Worm (Caenorhabditis elegans) whole organism, late embryonic: ENCODE results near the gene col-167.

Experiments
- C08G9.2 ChIP-seq: sonication (generic microtip); optimal IDR thresholded peaks from 2 replicates; lab custom pipeline; 2016; ENCODE audit warnings: mild to moderate bottlenecking, missing genetic modification characterization, moderate library complexity, missing compliant biosample characterization
- K02D7.2 ChIP-seq: sonication (generic microtip); optimal IDR thresholded peaks from 2 replicates; lab custom pipeline; 2017; ENCODE audit warnings: mild to moderate bottlenecking, missing genetic modification characterization, missing compliant biosample characterization
- K09A11.1 ChIP-seq: sonication (generic microtip); optimal IDR thresholded peaks from 2 replicates; lab custom pipeline; 2017; ENCODE audit warnings: antibody characterized with exemption, mild to moderate bottlenecking, missing genetic modification characterization, missing compliant biosample characterization; ENCODE audit not compliant: insufficient read depth
- T23F11.4 ChIP-seq: fragments of 200-800 bp; sonication (Bioruptor generic); optimal IDR thresholded peaks from 2 replicates; lab custom pipeline; 2018; ENCODE audit warnings: mild to moderate bottlenecking, missing genetic modification characterization, missing compliant biosample characterization
- ama-1 ChIP-seq: fragments of 150-350 bp; optimal IDR thresholded peaks from 2 replicates; lab custom pipeline; 2014
- ceh-18 ChIP-seq: sonication (generic microtip); optimal IDR thresholded peaks from 2 replicates; lab custom pipeline; 2016; ENCODE audit warnings: missing genetic modification characterization, missing compliant biosample characterization
- ceh-19 ChIP-seq: fragments of 200-800 bp; sonication (Bioruptor generic); optimal IDR thresholded peaks from 2 replicates; lab custom pipeline; 2018; ENCODE audit warnings: mild to moderate bottlenecking, missing genetic modification characterization, missing compliant biosample characterization
- ceh-2 ChIP-seq: sonication (generic microtip); optimal IDR thresholded peaks from 2 replicates; lab custom pipeline; 2016; ENCODE audit warnings: missing genotype, missing genetic modification characterization, missing compliant biosample characterization
- ceh-24 ChIP-seq: sonication (generic microtip); optimal IDR thresholded peaks from 2 replicates; lab custom pipeline; 2016; ENCODE audit warnings: mild to moderate bottlenecking, missing genetic modification characterization, missing compliant biosample characterization
- ceh-34 ChIP-seq: sonication (generic microtip); optimal IDR thresholded peaks from 2 replicates; lab custom pipeline; 2016; ENCODE audit warnings: mild to moderate bottlenecking, missing genetic modification characterization, missing compliant biosample characterization
- ceh-48 ChIP-seq: sonication (generic microtip); optimal IDR thresholded peaks from 2 replicates; lab custom pipeline; 2016; ENCODE audit warnings: missing genetic modification characterization, inconsistent platforms, missing compliant biosample characterization
- ceh-6 ChIP-seq: fragments of 200-800 bp; sonication (Bioruptor generic); optimal IDR thresholded peaks from 2 replicates; lab custom pipeline; 2018; ENCODE audit warnings: mild to moderate bottlenecking, missing genetic modification characterization, missing compliant biosample characterization
- ceh-9 ChIP-seq: sonication (generic microtip); optimal IDR thresholded peaks from 2 replicates; lab custom pipeline; 2016; ENCODE audit warnings: mild to moderate bottlenecking, missing genetic modification characterization, inconsistent platforms, missing compliant biosample characterization
- che-1 ChIP-seq: sonication (generic microtip); optimal IDR thresholded peaks from 2 replicates; lab custom pipeline; 2016; ENCODE audit warnings: mild to moderate bottlenecking, missing genetic modification characterization, missing compliant biosample characterization
- elt-2 ChIP-seq: sonication (generic microtip); optimal IDR thresholded peaks from 2 replicates; lab custom pipeline; 2016; ENCODE audit warnings: missing genetic modification reagents, missing genetic modification characterization, missing compliant biosample characterization
- elt-4 ChIP-seq: sonication (generic microtip); optimal IDR thresholded peaks from 2 replicates; lab custom pipeline; 2016; ENCODE audit warnings: missing genetic modification characterization, missing compliant biosample characterization
- ets-4 ChIP-seq: sonication (generic microtip); optimal IDR thresholded peaks from 2 replicates; lab custom pipeline; 2016; ENCODE audit warnings: missing genetic modification characterization, missing compliant biosample characterization
- eyg-1 ChIP-seq: sonication (generic microtip); optimal IDR thresholded peaks from 2 replicates; lab custom pipeline; 2016; ENCODE audit warnings: missing genotype, missing genetic modification characterization, missing compliant biosample characterization
- fax-1 ChIP-seq: sonication (generic microtip); optimal IDR thresholded peaks from 2 replicates; lab custom pipeline; 2016; ENCODE audit warnings: missing genotype, missing genetic modification characterization, missing compliant biosample characterization
- fkh-10 ChIP-seq: fragments of 150-350 bp; optimal IDR thresholded peaks from 2 replicates; lab custom pipeline; 2014; ENCODE audit warnings: missing biosample characterization, missing genetic modification reagents, missing genetic modification characterization
- fkh-6 ChIP-seq: sonication (generic microtip); optimal IDR thresholded peaks from 2 replicates; lab custom pipeline; 2016; ENCODE audit warnings: missing genetic modification characterization, missing compliant biosample characterization
- gmeb-2 ChIP-seq: sonication (generic microtip); optimal IDR thresholded peaks from 2 replicates; lab custom pipeline; 2016; ENCODE audit warnings: missing genetic modification characterization, inconsistent platforms, missing compliant biosample characterization
- hlh-13 ChIP-seq: fragments of 200-800 bp; sonication (Bioruptor generic); optimal IDR thresholded peaks from 2 replicates; lab custom pipeline; 2018; ENCODE audit warnings: mild to moderate bottlenecking, missing genetic modification characterization, missing compliant biosample characterization
- hlh-8 ChIP-seq: sonication (generic microtip); optimal IDR thresholded peaks from 2 replicates; lab custom pipeline; 2016; ENCODE audit warnings: missing genotype, missing genetic modification characterization, missing compliant biosample characterization
- lim-6 ChIP-seq: sonication (generic microtip); optimal IDR thresholded peaks from 2 replicates; lab custom pipeline; 2016; ENCODE audit warnings: missing genetic modification characterization, missing compliant biosample characterization
- lin-11 ChIP-seq: fragments of 200-800 bp; sonication (Bioruptor generic); optimal IDR thresholded peaks from 2 replicates; lab custom pipeline; 2018; ENCODE audit warnings: mild to moderate bottlenecking, missing genetic modification characterization, missing compliant biosample characterization
- madf-2 ChIP-seq: sonication (generic microtip); optimal IDR thresholded peaks from 2 replicates; lab custom pipeline; 2017; ENCODE audit warnings: missing genetic modification characterization, missing compliant biosample characterization
- mec-3 ChIP-seq: sonication (generic microtip); optimal IDR thresholded peaks from 2 replicates; lab custom pipeline; 2016; ENCODE audit warnings: borderline replicate concordance, missing genetic modification characterization, missing compliant biosample characterization
- nfya-1 ChIP-seq: sonication (generic microtip); optimal IDR thresholded peaks from 2 replicates; lab custom pipeline; 2017; ENCODE audit warnings: missing genetic modification characterization, mild to moderate bottlenecking, missing compliant biosample characterization, antibody characterized with exemption, moderate library complexity
- nhr-11 ChIP-seq: fragments of 150-350 bp; optimal IDR thresholded peaks from 2 replicates; lab custom pipeline; 2014; ENCODE audit warnings: missing biosample characterization, missing genetic modification characterization
- nhr-232 ChIP-seq: sonication (generic microtip); optimal IDR thresholded peaks from 2 replicates; lab custom pipeline; 2016; ENCODE audit warnings: missing genetic modification characterization, missing compliant biosample characterization
- npax-4 ChIP-seq: sonication (generic microtip); optimal IDR thresholded peaks from 2 replicates; lab custom pipeline; 2016; ENCODE audit warnings: missing genetic modification characterization, missing compliant biosample characterization
- odd-2 ChIP-seq: sonication (generic microtip); optimal IDR thresholded peaks from 2 replicates; lab custom pipeline; 2017; ENCODE audit warnings: antibody characterized with exemption, mild to moderate bottlenecking, missing genetic modification characterization, missing compliant biosample characterization
- pag-3 ChIP-seq: sonication (generic microtip); optimal IDR thresholded peaks from 2 replicates; lab custom pipeline; 2016; ENCODE audit warnings: missing compliant biosample characterization, missing genetic modification characterization, borderline replicate concordance
- pat-9 ChIP-seq: fragments of 200-800 bp; sonication (Bioruptor generic); optimal IDR thresholded peaks from 2 replicates; lab custom pipeline; 2018; ENCODE audit warnings: mild to moderate bottlenecking, missing genetic modification characterization, moderate library complexity, missing compliant biosample characterization
- pax-1 ChIP-seq: fragments of 150-350 bp; optimal IDR thresholded peaks from 2 replicates; lab custom pipeline; 2014; ENCODE audit warnings: missing biosample characterization, missing genetic modification characterization
- pqm-1 ChIP-seq: sonication (generic microtip); optimal IDR thresholded peaks from 2 replicates; lab custom pipeline; 2016; ENCODE audit warnings: missing genetic modification characterization, missing compliant biosample characterization
- pros-1 ChIP-seq: fragments of 150-350 bp; optimal IDR thresholded peaks from 2 replicates; lab custom pipeline; 2014; ENCODE audit warnings: missing biosample characterization, missing genetic modification reagents, missing genetic modification characterization
- ref-2 ChIP-seq: sonication (generic microtip); optimal IDR thresholded peaks from 2 replicates; lab custom pipeline; 2016; ENCODE audit warnings: missing genetic modification characterization, missing compliant biosample characterization
- rnt-1 ChIP-seq: sonication (generic microtip); optimal IDR thresholded peaks from 2 replicates; lab custom pipeline; 2016; ENCODE audit warnings: missing genetic modification characterization, missing compliant biosample characterization
- sox-2 ChIP-seq: fragments of 200-800 bp; sonication (Bioruptor generic); IDR thresholded peaks from 2 replicates; pipeline ENCODE4 v1.3.6; 2022; ENCODE audit warnings: missing genetic modification reagents, missing genetic modification characterization, missing compliant biosample characterization
- syd-9 ChIP-seq: sonication (generic microtip); optimal IDR thresholded peaks from 2 replicates; lab custom pipeline; 2016; ENCODE audit warnings: mild to moderate bottlenecking, missing genetic modification characterization, moderate library complexity, missing compliant biosample characterization
- tbx-2 ChIP-seq: sonication (generic microtip); optimal IDR thresholded peaks from 2 replicates; lab custom pipeline; 2016; ENCODE audit warnings: missing genetic modification characterization, missing compliant biosample characterization
- ttx-3 ChIP-seq: sonication (generic microtip); optimal IDR thresholded peaks from 2 replicates; lab custom pipeline; 2016; ENCODE audit warnings: missing genetic modification reagents, missing genetic modification characterization, missing compliant biosample characterization
- unc-3 ChIP-seq, 2 experiments: fragments of 200-800 bp in 1 of 2; sonication (Bioruptor generic) in 1 of 2; sonication (generic microtip) in 1 of 2; conservative IDR thresholded peaks in 1 of 2; optimal IDR thresholded peaks in 1 of 2; 2 replicates each; pipeline versions ENCODE4 v1.3.6 to Lab custom; 2016 to 2022; ENCODE audit warnings: missing compliant biosample characterization in 2 of 2, missing genetic modification characterization in 2 of 2, missing genetic modification reagents in 1 of 2
- unc-42 ChIP-seq: sonication (generic microtip); optimal IDR thresholded peaks from 2 replicates; lab custom pipeline; 2016; ENCODE audit warnings: missing genotype, missing genetic modification characterization, missing compliant biosample characterization

Gene col-167

ce11 chrX:6286154-6286553, 37.1 kb upstream of the col-167 start (continued):
- no peak for TF ChIP-seq fkh-6 (tag; lab: Kevin White, UChicago)
- TF ChIP-seq hlh-8 (tag; lab: Kevin White, UChicago) = no peak

DNA sequence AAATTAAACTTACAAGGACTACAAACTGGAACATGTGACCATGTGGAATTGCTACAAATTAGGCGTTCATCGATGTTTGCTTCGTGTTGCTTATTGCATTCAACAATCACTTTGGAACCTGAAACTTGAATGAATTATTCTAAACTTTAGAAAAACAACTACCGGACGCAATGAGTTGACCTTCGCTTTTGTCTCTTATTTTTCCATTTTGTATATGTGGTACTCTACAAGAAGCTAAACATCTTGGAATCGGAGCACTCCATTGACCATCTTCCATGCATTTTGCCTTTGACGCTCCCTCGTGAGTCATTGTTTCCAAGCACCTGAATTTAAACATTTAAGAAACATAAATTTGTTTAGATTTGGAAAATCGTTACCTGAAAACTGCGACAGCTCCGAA, 34.2 kb upstream of the col-167 start:
- TF ChIP-seq ceh-2 (tag; lab: Kevin White, UChicago) = no peak
- TF ChIP-seq T23F11.4 = no peak
- no peak for TF ChIP-seq ceh-9
- no peak for TF ChIP-seq che-1
- no peak for TF ChIP-seq nhr-232
- no peak for TF ChIP-seq lin-11 (tag; lab: Kevin White, UChicago)
- TF ChIP-seq mec-3 (tag; lab: Kevin White, UChicago) = no peak
- TF ChIP-seq ref-2 (tag; lab: Kevin White, UChicago) = no peak
- TF ChIP-seq tbx-2 = no peak
- TF ChIP-seq npax-4 (tag; lab: Kevin White, UChicago) = no peak
- TF ChIP-seq ttx-3 (tag; lab: Kevin White, UChicago) = no peak
- no peak for TF ChIP-seq K02D7.2
- TF ChIP-seq syd-9 = no peak
- no peak for TF ChIP-seq unc-3 (GFP tag; conservative IDR thresholded peaks at IDR 0.05; lab: Robert Waterston, UW)
- TF ChIP-seq unc-3 (tag; optimal IDR thresholded peaks at IDR 0.05; lab: Kevin White, UChicago) = no peak
- TF ChIP-seq fax-1 = no peak
- no peak for TF ChIP-seq fkh-6 (tag; lab: Kevin White, UChicago)
- TF ChIP-seq hlh-8 (tag; lab: Kevin White, UChicago) = no peak
- TF ChIP-seq sox-2 (GFP tag; lab: Robert Waterston, UW) = no peak
- no peak for TF ChIP-seq ceh-34
- no peak for TF ChIP-seq pag-3

DNA sequence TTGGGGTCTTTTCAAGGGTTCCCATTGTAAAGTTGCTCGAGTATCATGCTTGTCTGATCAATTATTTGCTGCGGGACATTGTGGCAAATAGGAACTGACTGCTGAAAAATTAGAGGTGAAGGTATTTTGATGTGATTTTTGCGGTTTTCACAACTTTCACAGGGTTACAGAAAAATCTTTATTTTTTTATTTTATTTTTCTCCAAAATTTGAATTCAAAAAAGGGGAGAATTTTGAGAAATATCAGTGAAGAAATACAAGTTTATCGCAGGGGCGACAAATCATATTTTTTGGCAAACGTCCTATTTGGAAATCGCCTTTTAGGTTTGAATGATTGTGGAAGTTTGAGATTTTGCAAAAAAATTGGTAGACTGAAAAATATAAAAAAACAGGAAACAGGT, 31.7 kb upstream of the col-167 start, which contains the start of gene lev-9:
Gene lev-9, minus strand, starts transcription at position 101 of the 400 bp plus-strand sequence.
- TF ChIP-seq ama-1 (lab: Kevin White, UChicago) = no peak
- no peak for TF ChIP-seq pat-9 (tag; lab: Kevin White, UChicago)
- TF ChIP-seq ceh-24 (tag; lab: Kevin White, UChicago) = no peak
- TF ChIP-seq ceh-2 (tag; lab: Kevin White, UChicago) = no peak
- TF ChIP-seq pros-1 (tag; lab: Kevin White, UChicago) = no peak
- TF ChIP-seq ttx-3 (tag; lab: Kevin White, UChicago) = no peak
- no peak for TF ChIP-seq lim-6
- TF ChIP-seq ceh-18 = no peak

ce11 chrX:6292143-6292542, 31.1 kb upstream of the col-167 start:
- TF ChIP-seq nfya-1 (tag; lab: Kevin White, UChicago) (peak; percentile 56), eyg-1 (tag; lab: Kevin White, UChicago) (peak; percentile 93), ceh-24 (tag; lab: Kevin White, UChicago) (peak; percentile 78), fkh-6 (tag; lab: Kevin White, UChicago) (peak; percentile 88), ceh-48 (tag; lab: Kevin White, UChicago) (peak; percentile 80), pax-1 (tag; lab: Kevin White, UChicago) (no peak), pros-1 (tag; lab: Kevin White, UChicago) (no peak), ets-4 (peak; percentile 54), C08G9.2 (tag; lab: Kevin White, UChicago) (peak; percentile 81), ceh-6 (GFP tag; lab: Kevin White, UChicago) (peak; percentile 87), fax-1 (peak; percentile 88), hlh-13 (GFP tag; lab: Kevin White, UChicago) (peak; percentile 61), odd-2 (tag; lab: Kevin White, UChicago) (peak; percentile 45), K09A11.1 (peak; percentile 70), fkh-10 (GFP tag; lab: Kevin White, UChicago) (no peak), elt-2 (tag; lab: Kevin White, UChicago) (peak; percentile 95), ceh-2 (tag; lab: Kevin White, UChicago) (peak; percentile 73), elt-4 (tag; lab: Kevin White, UChicago) (no peak), gmeb-2 (tag; lab: Kevin White, UChicago) (peak; percentile 92), pag-3 (peak; percentile 77), ceh-18 (peak; percentile 71), ceh-19 (GFP tag; lab: Kevin White, UChicago) (peak; percentile 92), tbx-2 (peak; percentile 92), che-1 (peak; percentile 91), madf-2 (tag; lab: Kevin White, UChicago) (peak; percentile 82), unc-42 (peak; percentile 51), nhr-11 (tag; lab: Kevin White, UChicago) (no peak), rnt-1 (tag; lab: Kevin White, UChicago) (peak; percentile 76), pqm-1 (no peak), pat-9 (tag; lab: Kevin White, UChicago) (peak; percentile 91), hlh-8 (tag; lab: Kevin White, UChicago) (peak; percentile 65)
